Fruit fly (Drosophila melanogaster) whole organism, embryonic: ENCODE data around the gene CG43439.

Source experiments
- Asciz ChIP-seq: fragments of 200-800 bp; sonication (Bioruptor generic); optimal IDR thresholded peaks from 2 replicates; lab custom pipeline; 2017; ENCODE audit warnings: missing biosample characterization, mild to moderate bottlenecking, missing genetic modification characterization, missing genetic modification reagents
- CG11560 ChIP-seq: fragments of 200-800 bp; sonication (Bioruptor generic); IDR thresholded peaks from 3 replicates; pipeline ENCODE4 v1.3.6; 2022; ENCODE audit warnings: missing biosample characterization, missing genetic modification characterization
- CG12236 ChIP-seq: fragments of 200-800 bp; sonication (Bioruptor generic); optimal IDR thresholded peaks from 2 replicates; lab custom pipeline; 2016; ENCODE audit warnings: missing biosample characterization, missing genetic modification characterization
- CG12769 ChIP-seq: fragments of 200-800 bp; sonication (Bioruptor generic); optimal IDR thresholded peaks from 2 replicates; lab custom pipeline; 2019; ENCODE audit warnings: missing biosample characterization, mild to moderate bottlenecking, missing genetic modification characterization, moderate library complexity
- CG13287 ChIP-seq: fragments of 200-800 bp; sonication (Bioruptor generic); IDR thresholded peaks from 2 replicates; pipeline ENCODE4 v1.3.6; 2022; ENCODE audit warnings: missing biosample characterization, missing genetic modification characterization; ENCODE audit not compliant: partially characterized antibody
- CG13894 ChIP-seq: fragments of 200-800 bp; sonication (Bioruptor generic); optimal IDR thresholded peaks from 3 replicates; lab custom pipeline; 2018; ENCODE audit warnings: missing biosample characterization, mild to moderate bottlenecking, missing genetic modification characterization, moderate library complexity
- CG18262 ChIP-seq: fragments of 200-800 bp; optimal IDR thresholded peaks from 3 replicates; lab custom pipeline; 2019; ENCODE audit warnings: missing biosample characterization, mild to moderate bottlenecking, missing genetic modification characterization, moderate library complexity
- CG2889 ChIP-seq: fragments of 200-800 bp; sonication (Bioruptor generic); IDR thresholded peaks from 3 replicates; pipeline ENCODE4 v1.3.6; 2022; ENCODE audit warnings: missing biosample characterization, missing genetic modification characterization
- CG33213 ChIP-seq: fragments of 200-800 bp; sonication (Bioruptor generic); optimal IDR thresholded peaks from 3 replicates; lab custom pipeline; 2016; ENCODE audit warnings: missing biosample characterization, missing genetic modification characterization
- CG34376 ChIP-seq: fragments of 200-800 bp; sonication (Bioruptor generic); optimal IDR thresholded peaks from 2 replicates; lab custom pipeline; 2018; ENCODE audit warnings: missing biosample characterization, mild to moderate bottlenecking, missing genetic modification characterization
- CG42726 ChIP-seq: fragments of 200-800 bp; sonication (Bioruptor generic); IDR thresholded peaks from 2 replicates; pipeline ENCODE4 v1.3.6; 2022; ENCODE audit warnings: missing biosample characterization, missing genetic modification characterization; ENCODE audit not compliant: partially characterized antibody
- CG5953 ChIP-seq: fragments of 200-800 bp; sonication (Bioruptor generic); IDR thresholded peaks from 2 replicates; pipeline ENCODE4 v1.3.6; 2022; ENCODE audit warnings: missing biosample characterization, missing genetic modification characterization
- CG6654 ChIP-seq: fragments of 200-800 bp; sonication (Bioruptor generic); optimal IDR thresholded peaks from 2 replicates; lab custom pipeline; 2017; ENCODE audit warnings: missing biosample characterization, mild to moderate bottlenecking, missing genetic modification characterization
- CG9797 ChIP-seq: fragments of 200-800 bp; sonication (Bioruptor generic); optimal IDR thresholded peaks from 3 replicates; lab custom pipeline; 2018; ENCODE audit warnings: missing biosample characterization, mild to moderate bottlenecking, missing genetic modification characterization
- E2f1 ChIP-seq: fragments of 200-800 bp; sonication (Bioruptor generic); IDR thresholded peaks from 2 replicates; pipeline ENCODE4 v1.3.6; 2022; ENCODE audit warnings: missing biosample characterization, missing genetic modification characterization
- Ets97D ChIP-seq: fragments of 200-800 bp; sonication (Bioruptor generic); optimal IDR thresholded peaks from 3 replicates; lab custom pipeline; 2016; ENCODE audit warnings: missing biosample characterization, missing genetic modification characterization
- Gsc ChIP-seq: fragments of 200-800 bp; sonication (Bioruptor generic); IDR thresholded peaks from 2 replicates; pipeline ENCODE4 v1.3.6; 2022; ENCODE audit warnings: missing biosample characterization, missing genetic modification characterization
- HHEX ChIP-seq: fragments of 200-800 bp; sonication (Bioruptor generic); optimal IDR thresholded peaks from 3 replicates; lab custom pipeline; 2017; ENCODE audit warnings: missing biosample characterization, mild to moderate bottlenecking, missing genetic modification characterization, missing genetic modification reagents
- HmgZ ChIP-seq: fragments of 200-800 bp; sonication (Bioruptor generic); optimal IDR thresholded peaks from 2 replicates; lab custom pipeline; 2018; ENCODE audit warnings: missing biosample characterization, mild to moderate bottlenecking, missing genetic modification characterization
- Neu2 ChIP-seq: fragments of 200-800 bp; sonication (Bioruptor generic); optimal IDR thresholded peaks from 3 replicates; lab custom pipeline; 2016; ENCODE audit warnings: missing biosample characterization, missing genetic modification characterization, borderline replicate concordance
- Scr ChIP-seq: fragments of 200-800 bp; sonication (Bioruptor generic); IDR thresholded peaks from 2 replicates; pipeline ENCODE4 v1.3.6; 2022; ENCODE audit warnings: missing biosample characterization, missing genetic modification characterization; ENCODE audit not compliant: partially characterized antibody
- Side ChIP-seq: fragments of 200-800 bp; sonication (Bioruptor generic); optimal IDR thresholded peaks from 2 replicates; lab custom pipeline; 2016; ENCODE audit warnings: missing biosample characterization, missing genetic modification characterization
- Sry-β ChIP-seq: fragments of 200-800 bp; sonication (Bioruptor generic); optimal IDR thresholded peaks from 2 replicates; lab custom pipeline; 2018; ENCODE audit warnings: missing biosample characterization, mild to moderate bottlenecking, missing genetic modification characterization, moderate library complexity
- Ssrp ChIP-seq: fragments of 200-800 bp; sonication (Bioruptor generic); optimal IDR thresholded peaks from 2 replicates; lab custom pipeline; 2018; ENCODE audit warnings: missing biosample characterization, mild to moderate bottlenecking, missing genetic modification characterization, moderate library complexity
- amos ChIP-seq: fragments of 200-800 bp; sonication (Bioruptor generic); IDR thresholded peaks from 2 replicates; pipeline ENCODE4 v1.3.6; 2022; ENCODE audit warnings: missing biosample characterization, missing genetic modification characterization; ENCODE audit not compliant: partially characterized antibody
- bab2 ChIP-seq: fragments of 200-800 bp; sonication (Bioruptor generic); optimal IDR thresholded peaks from 2 replicates; lab custom pipeline; 2016; ENCODE audit warnings: missing biosample characterization, missing genetic modification characterization
- bowl ChIP-seq: fragments of 200-800 bp; sonication (Bioruptor generic); IDR thresholded peaks from 2 replicates; pipeline ENCODE4 v1.3.6; 2022; ENCODE audit warnings: missing biosample characterization, missing genetic modification characterization
- bsh ChIP-seq, 2 experiments: fragments of 200-800 bp; sonication (Bioruptor generic); optimal IDR thresholded peaks; 2 replicates each; lab custom pipeline; 2017 to 2018; ENCODE audit warnings: mild to moderate bottlenecking in 2 of 2, missing biosample characterization in 2 of 2, missing genetic modification characterization in 2 of 2, moderate library complexity in 1 of 2
- chif ChIP-seq, 2 experiments: fragments of 200-800 bp; sonication (Bioruptor generic); optimal IDR thresholded peaks; 3 replicates each; lab custom pipeline; 2016; ENCODE audit warnings: missing biosample characterization in 2 of 2, missing genetic modification characterization in 2 of 2
- chinmo ChIP-seq: fragments of 200-800 bp; sonication (Bioruptor generic); IDR thresholded peaks from 4 replicates; pipeline ENCODE4 v1.3.6; 2022; ENCODE audit warnings: missing biosample characterization, missing genetic modification characterization; ENCODE audit not compliant: partially characterized antibody
- cwo ChIP-seq: fragments of 200-800 bp; sonication (Bioruptor generic); optimal IDR thresholded peaks from 3 replicates; lab custom pipeline; 2017; ENCODE audit warnings: missing biosample characterization, missing genetic modification characterization, mild to moderate bottlenecking, moderate library complexity, missing genetic modification reagents
- dmrt11E ChIP-seq: fragments of 200-800 bp; sonication (Bioruptor generic); optimal IDR thresholded peaks from 3 replicates; lab custom pipeline; 2018; ENCODE audit warnings: missing biosample characterization, mild to moderate bottlenecking, missing genetic modification characterization, moderate library complexity
- fd3F ChIP-seq: fragments of 200-800 bp; sonication (Bioruptor generic); optimal IDR thresholded peaks from 2 replicates; lab custom pipeline; 2018; ENCODE audit warnings: missing biosample characterization, mild to moderate bottlenecking, missing genetic modification characterization, moderate library complexity
- fd96Cb ChIP-seq: fragments of 200-800 bp; sonication (Bioruptor generic); optimal IDR thresholded peaks from 2 replicates; lab custom pipeline; 2018; ENCODE audit warnings: missing biosample characterization, mild to moderate bottlenecking, missing genetic modification characterization, moderate library complexity
- gro ChIP-seq: fragments of 200-800 bp; sonication (Bioruptor generic); optimal IDR thresholded peaks from 2 replicates; lab custom pipeline; 2016; ENCODE audit warnings: missing biosample characterization, missing genetic modification characterization
- gt ChIP-seq: fragments of 200-800 bp; sonication (Bioruptor generic); IDR thresholded peaks from 2 replicates; pipeline ENCODE4 v1.3.6; 2022; ENCODE audit warnings: missing biosample characterization, missing genetic modification characterization
- hb ChIP-seq: fragments of 200-800 bp; sonication (Bioruptor generic); IDR thresholded peaks from 3 replicates; pipeline ENCODE4 v1.3.6; 2022; ENCODE audit warnings: missing biosample characterization, missing genetic modification characterization; ENCODE audit not compliant: partially characterized antibody
- knrl ChIP-seq: fragments of 200-800 bp; sonication (Bioruptor generic); IDR thresholded peaks from 3 replicates; pipeline ENCODE4 v1.3.6; 2022; ENCODE audit warnings: missing biosample characterization, missing genetic modification characterization; ENCODE audit not compliant: partially characterized antibody
- maf-S ChIP-seq: fragments of 200-800 bp; sonication (Bioruptor generic); optimal IDR thresholded peaks from 2 replicates; lab custom pipeline; 2016; ENCODE audit warnings: missing biosample characterization, missing genetic modification characterization
- mld ChIP-seq: fragments of 200-800 bp; sonication (Bioruptor generic); IDR thresholded peaks from 3 replicates; pipeline ENCODE4 v1.3.6; 2022; ENCODE audit warnings: missing biosample characterization, missing genetic modification characterization; ENCODE audit not compliant: partially characterized antibody
- pb ChIP-seq: fragments of 200-800 bp; sonication (Bioruptor generic); optimal IDR thresholded peaks from 3 replicates; lab custom pipeline; 2016; ENCODE audit warnings: missing biosample characterization, missing genetic modification characterization
- pita ChIP-seq: fragments of 200-800 bp; sonication (Bioruptor generic); optimal IDR thresholded peaks from 2 replicates; lab custom pipeline; 2017; ENCODE audit warnings: missing biosample characterization, mild to moderate bottlenecking, missing genetic modification characterization
- row ChIP-seq: fragments of 200-800 bp; sonication (Bioruptor generic); IDR thresholded peaks from 3 replicates; pipeline ENCODE4 v1.3.6; 2022; ENCODE audit warnings: missing biosample characterization, missing genetic modification characterization
- slou ChIP-seq: fragments of 200-800 bp; sonication (Bioruptor generic); optimal IDR thresholded peaks from 3 replicates; lab custom pipeline; 2016; ENCODE audit warnings: missing biosample characterization, missing genetic modification characterization
- sug ChIP-seq: fragments of 200-800 bp; optimal IDR thresholded peaks from 2 replicates; lab custom pipeline; 2019; ENCODE audit warnings: missing biosample characterization, mild to moderate bottlenecking, missing genetic modification characterization, moderate library complexity
- toy ChIP-seq: fragments of 200-800 bp; sonication (Bioruptor generic); IDR thresholded peaks from 2 replicates; pipeline ENCODE4 v1.3.6; 2022; ENCODE audit warnings: missing biosample characterization, missing genetic modification characterization
- trem ChIP-seq: fragments of 200-800 bp; optimal IDR thresholded peaks from 3 replicates; lab custom pipeline; 2019; ENCODE audit warnings: missing biosample characterization, mild to moderate bottlenecking, missing genetic modification characterization, moderate library complexity
- yki ChIP-seq: fragments of >200 bp; optimal IDR thresholded peaks from 3 replicates; lab custom pipeline; 2018

CG43439 gene

dm6 chr3L:6979387-6980249, 4.8 kb downstream of the CG43439 start, which contains the start of gene Galphai (continued):
- TF ChIP-seq Gsc: no peak
- peak; percentile 37 for TF ChIP-seq gro (GFP tag; lab: Kevin White, UChicago)
- peak; percentile 92 for TF ChIP-seq HmgZ (tag; lab: Kevin White, UChicago)
- peak; percentile 60 for TF ChIP-seq CG42726
- TF ChIP-seq Ets97D (GFP tag; lab: Kevin White, UChicago): peak; percentile 95
- no peak for TF ChIP-seq mld (GFP tag; lab: Robert Waterston, UW)
- TF ChIP-seq yki (lab: Kevin White, UChicago): peak; percentile 42
- TF ChIP-seq CG2889 (GFP tag; lab: Robert Waterston, UW): no peak
- TF ChIP-seq fd96Cb (tag; lab: Kevin White, UChicago): no peak
- no peak for TF ChIP-seq cwo (GFP tag; lab: Kevin White, UChicago)
- TF ChIP-seq chif (GFP tag; optimal IDR thresholded peaks at IDR 0.05; lab: Kevin White, UChicago): peak; percentile 8 to 21
- peak; percentile 1 for TF ChIP-seq dmrt11E (tag; lab: Kevin White, UChicago)
- TF ChIP-seq pita (GFP tag; lab: Kevin White, UChicago): peak; percentile 98
- peak; percentile 60 for TF ChIP-seq CG12769 (tag; lab: Kevin White, UChicago)
- no peak for TF ChIP-seq Ssrp (tag; lab: Kevin White, UChicago)
- peak; percentile 72 for TF ChIP-seq CG13287 (GFP tag; lab: Robert Waterston, UW)
- peak; percentile 17; the same call in 1 of the 3 replicates for TF ChIP-seq row
- TF ChIP-seq knrl (GFP tag; lab: Robert Waterston, UW): peak; percentile 71
- no peak for TF ChIP-seq toy
- TF ChIP-seq chinmo: peak; percentile 70; the same call in 2 of the 4 replicates
- no peak for TF ChIP-seq hb (GFP tag; lab: Robert Waterston, UW)
- TF ChIP-seq Scr (GFP tag; lab: Robert Waterston, UW): peak; percentile 50
- TF ChIP-seq CG18262 (tag; lab: Kevin White, UChicago): no peak
- 0 out of 2 replicates have a peak, but pooled peaks have one; percentile 9 for TF ChIP-seq E2f1
- TF ChIP-seq Neu2 (GFP tag; lab: Kevin White, UChicago): no peak
- TF ChIP-seq Side (GFP tag; lab: Kevin White, UChicago): peak; percentile 53
- no peak for TF ChIP-seq CG12236 (GFP tag; lab: Kevin White, UChicago)
- TF ChIP-seq CG13894 (tag; lab: Kevin White, UChicago): peak; percentile 81
- peak; percentile 24 for TF ChIP-seq maf-S (GFP tag; lab: Kevin White, UChicago)
- no peak for TF ChIP-seq bowl (GFP tag; lab: Robert Waterston, UW)
- TF ChIP-seq gt (GFP tag; lab: Robert Waterston, UW): no peak
- no peak for TF ChIP-seq slou (GFP tag; lab: Kevin White, UChicago)
- TF ChIP-seq CG6654 (GFP tag; lab: Kevin White, UChicago): no peak
- TF ChIP-seq pb (GFP tag; lab: Kevin White, UChicago): peak; percentile 38
- peak; percentile 62; the same call in 2 of the 3 replicates for TF ChIP-seq CG11560 (tag; lab: Robert Waterston, UW)
- peak; percentile 49 for TF ChIP-seq CG34376 (GFP tag; lab: Kevin White, UChicago)
- TF ChIP-seq CG9797: peak; percentile 100
- TF ChIP-seq trem (tag; lab: Kevin White, UChicago): peak; percentile 91
- no peak for TF ChIP-seq Sry-β (GFP tag; lab: Kevin White, UChicago)
- TF ChIP-seq bsh (GFP tag; optimal IDR thresholded peaks at IDR 0.05; lab: Kevin White, UChicago): no peak
- TF ChIP-seq amos (GFP tag; lab: Robert Waterston, UW): peak; percentile 66
- TF ChIP-seq bab2 (GFP tag; lab: Kevin White, UChicago): no peak
- TF ChIP-seq sug (tag; lab: Kevin White, UChicago): peak; percentile 50
- TF ChIP-seq HHEX (GFP tag; lab: Kevin White, UChicago): no peak
- no peak for TF ChIP-seq CG5953 (GFP tag; lab: Robert Waterston, UW)
- TF ChIP-seq fd3F: no peak
- no peak for TF ChIP-seq Asciz (GFP tag; lab: Kevin White, UChicago)
- peak; percentile 97 for TF ChIP-seq CG33213 (GFP tag; lab: Kevin White, UChicago)
